Fruit fly (Drosophila melanogaster) Kc167 (cell line): ENCODE measurements around the gene Syx1A.

Source experiments
- Myc ChIP-seq: fragments of >200 bp; optimal IDR thresholded peaks from 2 replicates; lab custom pipeline; 2017; ENCODE audit warnings: missing external identifiers
- Sin3A ChIP-seq: fragments of >200 bp; optimal IDR thresholded peaks from 2 replicates; lab custom pipeline; 2018; ENCODE audit warnings: missing external identifiers
- h ChIP-seq: fragments of >200 bp; optimal IDR thresholded peaks from 3 replicates; lab custom pipeline; 2018; ENCODE audit warnings: missing external identifiers
- insv ChIP-seq: fragments of >200 bp; optimal IDR thresholded peaks from 3 replicates; lab custom pipeline; 2018; ENCODE audit warnings: missing external identifiers
- psq ChIP-seq: fragments of >200 bp; optimal IDR thresholded peaks from 2 replicates; lab custom pipeline; 2017; ENCODE audit warnings: missing external identifiers
- ttk ChIP-seq: sonication (Bioruptor generic); optimal IDR thresholded peaks from 2 replicates; lab custom pipeline; 2017; ENCODE audit warnings: missing external identifiers

- TF ChIP-seq ttk (lab: Kevin White, UChicago) (no peak), Sin3A (no peak), insv (lab: Kevin White, UChicago) (no peak), psq (lab: Kevin White, UChicago) (no peak), Myc (lab: Kevin White, UChicago) (no peak), h (no peak)
These were observed 31.9 kb downstream of the Syx1A start for dm6 chr3R:24073703-24074102.
